Fruit fly (Drosophila melanogaster): Measurements from ENCODE around the gene CG8064.
A peak's percentile ranks its signal among the peaks of the same experiment; 100 is the strongest.

Gene CG8064

dm6 chr3R:18280866-18281473 is 2.5 kb upstream of the CG8064 start:
- TF ChIP-seq Rel (GFP tag; optimal IDR thresholded peaks at IDR 0.05): no peak
- peak; percentile 3 for TF ChIP-seq Rel (tag; optimal IDR thresholded peaks at IDR 0.05)
- no peak for TF ChIP-seq jim (GFP tag; optimal IDR thresholded peaks at IDR 0.05)

- TF ChIP-seq woc (GFP tag; optimal IDR thresholded peaks at IDR 0.05): no peak
- TF ChIP-seq h (GFP tag; optimal IDR thresholded peaks at IDR 0.05): no peak
- TF ChIP-seq pan (optimal IDR thresholded peaks at IDR 0.05): no peak
- no peak for TF ChIP-seq tai (GFP tag; optimal IDR thresholded peaks at IDR 0.05)
- no peak for TF ChIP-seq sv (GFP tag; optimal IDR thresholded peaks at IDR 0.05)
- no peak for TF ChIP-seq dl (GFP tag; optimal IDR thresholded peaks at IDR 0.05; ENCODE audit: insufficient read depth in 1 of 2, partially characterized antibody in 2 of 2)
- TF ChIP-seq OdsH (GFP tag; optimal IDR thresholded peaks at IDR 0.05): no peak
- TF ChIP-seq foxo (GFP tag; optimal IDR thresholded peaks at IDR 0.05): no peak
- no peak for TF ChIP-seq Myc (optimal IDR thresholded peaks at IDR 0.05)
- TF ChIP-seq N (GFP tag; optimal IDR thresholded peaks at IDR 0.05): no peak
- TF ChIP-seq rgr (GFP tag; optimal IDR thresholded peaks at IDR 0.05): no peak
- TF ChIP-seq Sp1 (GFP tag; optimal IDR thresholded peaks at IDR 0.05): no peak
- TF ChIP-seq Mio (GFP tag; optimal IDR thresholded peaks at IDR 0.05): no peak
- TF ChIP-seq fru (GFP tag; optimal IDR thresholded peaks at IDR 0.05): no peak
- TF ChIP-seq sage (GFP tag; optimal IDR thresholded peaks at IDR 0.05): no peak
- no peak for TF ChIP-seq Hnf4 (GFP tag; optimal IDR thresholded peaks at IDR 0.05)
Observed at dm6 chr3R:18288677-18289076, 5.2 kb downstream of the CG8064 start, which contains the start of gene CG7131. Gene CG7131, minus strand, starts transcription at chr3R:18288777.

- TF ChIP-seq sage (GFP tag; optimal IDR thresholded peaks at IDR 0.05): no peak
- TF ChIP-seq Rel (GFP tag; optimal IDR thresholded peaks at IDR 0.05): no peak
- TF ChIP-seq Rel (tag; optimal IDR thresholded peaks at IDR 0.05): no peak
- no peak for TF ChIP-seq dmrt93B (GFP tag; optimal IDR thresholded peaks at IDR 0.05)
- peak; percentile 1 for TF ChIP-seq h (GFP tag; optimal IDR thresholded peaks at IDR 0.05)
- no peak for TF ChIP-seq Dfd (GFP tag; optimal IDR thresholded peaks at IDR 0.05)
- no peak for TF ChIP-seq CG32264 (GFP tag; optimal IDR thresholded peaks at IDR 0.05)
Observed at dm6 chr3R:18291831-18292230, 8.4 kb downstream of the CG8064 start.

- TF ChIP-seq Rel (GFP tag; optimal IDR thresholded peaks at IDR 0.05) (no peak), Rel (tag; optimal IDR thresholded peaks at IDR 0.05) (peak; percentile 77), Mio (GFP tag; optimal IDR thresholded peaks at IDR 0.05) (no peak)
Observed at dm6 chr3R:18292371-18292770, 8.9 kb downstream of the CG8064 start.

- TF ChIP-seq ey (GFP tag; optimal IDR thresholded peaks at IDR 0.05) (no peak), Rel (GFP tag; optimal IDR thresholded peaks at IDR 0.05) (no peak), Rel (tag; optimal IDR thresholded peaks at IDR 0.05) (no peak), lola (GFP tag; optimal IDR thresholded peaks at IDR 0.05) (no peak), CrebA (GFP tag; optimal IDR thresholded peaks at IDR 0.05; ENCODE audit: borderline replicate concordance) (no peak), Dfd (GFP tag; optimal IDR thresholded peaks at IDR 0.05) (no peak), Vsx2 (GFP tag; optimal IDR thresholded peaks at IDR 0.05; ENCODE audit: partially characterized antibody) (no peak)
Observed at dm6 chr3R:18294488-18294887, 11.0 kb downstream of the CG8064 start.

- TF ChIP-seq dsf (GFP tag; optimal IDR thresholded peaks at IDR 0.05; ENCODE audit: borderline replicate concordance): no peak
- TF ChIP-seq h (GFP tag; optimal IDR thresholded peaks at IDR 0.05): peak; percentile 16
Observed at dm6 chr3R:18295262-18295944, 11.9 kb downstream of the CG8064 start.

dm6 chr3R:18296084-18296483 is 12.6 kb downstream of the CG8064 start:
- TF ChIP-seq OdsH (GFP tag; optimal IDR thresholded peaks at IDR 0.05) (peak; percentile 13), tai (GFP tag; optimal IDR thresholded peaks at IDR 0.05) (no peak), CrebA (GFP tag; optimal IDR thresholded peaks at IDR 0.05; ENCODE audit: borderline replicate concordance) (no peak), Rel (GFP tag; optimal IDR thresholded peaks at IDR 0.05) (no peak), Rel (tag; optimal IDR thresholded peaks at IDR 0.05) (peak; percentile 18)

All from whole organism, wandering third instar larva.